Fruit fly (Drosophila melanogaster): ENCODE data around the gene Ciz1.

- no peak for TF ChIP-seq insv (optimal IDR thresholded peaks at IDR 0.05)
- TF ChIP-seq ttk (optimal IDR thresholded peaks at IDR 0.05) = no peak
- TF ChIP-seq psq (optimal IDR thresholded peaks at IDR 0.05) = no peak
- TF ChIP-seq Myc (optimal IDR thresholded peaks at IDR 0.05) = no peak
- no peak for TF ChIP-seq h (optimal IDR thresholded peaks at IDR 0.05)
- TF ChIP-seq Sin3A (optimal IDR thresholded peaks at IDR 0.05) = no peak
Observed at dm6 chr3L:9840710-9841109, 23.7 kb upstream of the Ciz1 start.
